Fruit fly (Drosophila melanogaster): ENCODE measurements around the gene CG6656.
A peak's percentile ranks its signal among the peaks of the same experiment; 100 is the strongest.

Gene CG6656

dm6 chr3R:21847438-21847837 lies 27.7 kb upstream of the CG6656 start:
- TF ChIP-seq CG4496 (GFP tag; IDR thresholded peaks at IDR 0.05) (peak; percentile 65; the same call in 2 of the 3 replicates), Snoo (tag; optimal IDR thresholded peaks at IDR 0.05) (no peak), Ets98B (GFP tag; IDR thresholded peaks at IDR 0.05) (0 out of 2 replicates have a peak, but pooled peaks have one; percentile 10)

DNA sequence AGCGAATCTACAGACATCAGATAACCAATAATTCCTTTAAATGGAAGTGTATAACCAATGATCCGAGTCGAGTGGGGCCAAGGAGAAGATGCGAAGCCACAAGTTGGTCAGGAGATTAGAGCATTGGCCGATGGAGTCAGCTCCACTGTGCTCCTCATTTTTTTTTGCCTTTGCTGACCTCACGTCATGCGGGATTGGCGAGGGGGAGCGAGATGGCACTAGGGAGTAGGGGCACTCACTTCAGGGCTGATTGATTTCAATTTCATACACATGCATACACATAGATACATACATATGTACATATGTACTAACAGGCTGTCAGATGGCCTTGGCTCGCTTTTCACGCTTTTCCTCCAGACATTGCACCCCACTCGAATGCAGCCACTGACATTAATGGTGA lies 26.8 kb upstream of the CG6656 start:
- no peak for TF ChIP-seq CG15710 (tag; optimal IDR thresholded peaks at IDR 0.05)
- no peak for TF ChIP-seq Pif1B (GFP tag; optimal IDR thresholded peaks at IDR 0.05)
- peak; percentile 28; the same call in 1 of the 2 replicates for TF ChIP-seq CG32121 (GFP tag; IDR thresholded peaks at IDR 0.05)
- TF ChIP-seq CG8159 (tag; optimal IDR thresholded peaks at IDR 0.05) = no peak
- TF ChIP-seq CG8301 (tag; optimal IDR thresholded peaks at IDR 0.05) = no peak
- no peak for TF ChIP-seq gl (tag; optimal IDR thresholded peaks at IDR 0.05)
- peak; percentile 36; the same call in 1 of the 3 replicates for TF ChIP-seq fd96Ca (GFP tag; IDR thresholded peaks at IDR 0.05)
- no peak for TF ChIP-seq CG13204 (GFP tag; optimal IDR thresholded peaks at IDR 0.05)
- TF ChIP-seq CG12605 (GFP tag; IDR thresholded peaks at IDR 0.05) = no peak
- TF ChIP-seq CG4496 (GFP tag; IDR thresholded peaks at IDR 0.05) = peak; percentile 27; the same call in 1 of the 3 replicates
- no peak for TF ChIP-seq CG9948 (tag; optimal IDR thresholded peaks at IDR 0.05)
- TF ChIP-seq rn (GFP tag; IDR thresholded peaks at IDR 0.05) = no peak
- peak; percentile 53 for TF ChIP-seq EcR (GFP tag; optimal IDR thresholded peaks at IDR 0.05)
- no peak for TF ChIP-seq CG14655 (GFP tag; optimal IDR thresholded peaks at IDR 0.05)
- TF ChIP-seq CG10348 (GFP tag; IDR thresholded peaks at IDR 0.05) = no peak
- TF ChIP-seq CG17806 (tag; optimal IDR thresholded peaks at IDR 0.05) = no peak

DNA sequence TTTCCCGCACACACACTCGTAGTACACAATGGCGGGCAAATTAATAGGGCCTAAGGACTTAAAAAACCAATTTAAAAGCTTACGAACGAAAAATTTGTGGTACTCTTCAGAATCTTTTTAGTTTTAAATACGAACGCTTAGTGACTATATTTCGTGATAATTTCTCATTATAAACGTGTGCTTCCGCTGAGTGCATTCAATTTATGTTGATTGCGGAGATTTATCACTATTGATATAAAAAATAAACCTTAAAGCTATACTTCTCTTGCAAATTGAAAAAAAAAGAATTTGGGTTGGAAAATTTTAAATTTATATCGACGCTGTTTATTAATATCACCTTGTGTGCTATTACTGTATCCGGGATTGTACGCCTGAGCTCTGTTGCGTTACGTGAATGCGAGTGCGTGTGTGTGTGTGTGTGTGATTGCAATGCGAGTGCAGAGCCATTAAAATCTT lies 26.1 kb upstream of the CG6656 start:
- TF ChIP-seq Pif1B (GFP tag; optimal IDR thresholded peaks at IDR 0.05) (peak; percentile 94), CG15710 (tag; optimal IDR thresholded peaks at IDR 0.05) (peak; percentile 93), CG32121 (GFP tag; IDR thresholded peaks at IDR 0.05) (peak; percentile 79), CG9948 (tag; optimal IDR thresholded peaks at IDR 0.05) (peak; percentile 91), CG4496 (GFP tag; IDR thresholded peaks at IDR 0.05) (peak; percentile 87), D1 (tag; optimal IDR thresholded peaks at IDR 0.05) (peak; percentile 92), CG12605 (GFP tag; IDR thresholded peaks at IDR 0.05) (peak; percentile 65), CG8301 (tag; optimal IDR thresholded peaks at IDR 0.05) (peak; percentile 92), gl (tag; optimal IDR thresholded peaks at IDR 0.05) (peak; percentile 49), CG8159 (tag; optimal IDR thresholded peaks at IDR 0.05) (peak; percentile 95), CG10348 (GFP tag; IDR thresholded peaks at IDR 0.05) (peak; percentile 69), CG34367 (tag; optimal IDR thresholded peaks at IDR 0.05) (peak; percentile 83), Pif1A (GFP tag; optimal IDR thresholded peaks at IDR 0.05) (peak; percentile 90), CG17806 (tag; optimal IDR thresholded peaks at IDR 0.05) (peak; percentile 87), Ets98B (GFP tag; IDR thresholded peaks at IDR 0.05) (peak; percentile 78), CG14655 (GFP tag; optimal IDR thresholded peaks at IDR 0.05) (peak; percentile 96), CG13204 (GFP tag; optimal IDR thresholded peaks at IDR 0.05) (peak; percentile 76), rn (GFP tag; IDR thresholded peaks at IDR 0.05) (peak; percentile 34; the same call in 1 of the 2 replicates), EcR (GFP tag; optimal IDR thresholded peaks at IDR 0.05) (peak; percentile 43), fd96Ca (GFP tag; IDR thresholded peaks at IDR 0.05) (peak; percentile 78), Snoo (tag; optimal IDR thresholded peaks at IDR 0.05) (peak; percentile 95)

dm6 chr3R:21849988-21850460 lies 25.1 kb upstream of the CG6656 start:
- no peak for TF ChIP-seq CG13204 (GFP tag; optimal IDR thresholded peaks at IDR 0.05)
- TF ChIP-seq fd96Ca (GFP tag; IDR thresholded peaks at IDR 0.05) = peak; percentile 53; the same call in 1 of the 3 replicates
- peak; percentile 19 for TF ChIP-seq CG9948 (tag; optimal IDR thresholded peaks at IDR 0.05)
- peak; percentile 3 for TF ChIP-seq CG8159 (tag; optimal IDR thresholded peaks at IDR 0.05)
- no peak for TF ChIP-seq CG10348 (GFP tag; IDR thresholded peaks at IDR 0.05)
- no peak for TF ChIP-seq CG32121 (GFP tag; IDR thresholded peaks at IDR 0.05)
- no peak for TF ChIP-seq CG12605 (GFP tag; IDR thresholded peaks at IDR 0.05)
- no peak for TF ChIP-seq rn (GFP tag; IDR thresholded peaks at IDR 0.05)
- no peak for TF ChIP-seq EcR (GFP tag; optimal IDR thresholded peaks at IDR 0.05)
- peak; percentile 2 for TF ChIP-seq CG15710 (tag; optimal IDR thresholded peaks at IDR 0.05)
- TF ChIP-seq Ets98B (GFP tag; IDR thresholded peaks at IDR 0.05) = peak; percentile 54; the same call in 1 of the 2 replicates
- no peak for TF ChIP-seq CG34367 (tag; optimal IDR thresholded peaks at IDR 0.05)
- peak; percentile 28 for TF ChIP-seq CG8301 (tag; optimal IDR thresholded peaks at IDR 0.05)
- peak; percentile 36 for TF ChIP-seq Pif1A (GFP tag; optimal IDR thresholded peaks at IDR 0.05)
- no peak for TF ChIP-seq Snoo (tag; optimal IDR thresholded peaks at IDR 0.05)
- no peak for TF ChIP-seq Pif1B (GFP tag; optimal IDR thresholded peaks at IDR 0.05)
- TF ChIP-seq D1 (tag; optimal IDR thresholded peaks at IDR 0.05) = no peak
- TF ChIP-seq CG4496 (GFP tag; IDR thresholded peaks at IDR 0.05) = peak; percentile 59; the same call in 2 of the 3 replicates
- peak; percentile 44 for TF ChIP-seq CG14655 (GFP tag; optimal IDR thresholded peaks at IDR 0.05)
- TF ChIP-seq gl (tag; optimal IDR thresholded peaks at IDR 0.05) = no peak
- no peak for TF ChIP-seq CG17806 (tag; optimal IDR thresholded peaks at IDR 0.05)

- TF ChIP-seq EcR (GFP tag; optimal IDR thresholded peaks at IDR 0.05) (peak; percentile 80), rn (GFP tag; IDR thresholded peaks at IDR 0.05) (no peak)
Observed at dm6 chr3R:21851592-21852578, 23.2 kb upstream of the CG6656 start.
